Fruit fly (Drosophila melanogaster) S2 (cell line): ENCODE measurements around the gene CG43251.

Source experiments
- CG8478 ChIP-seq: fragments of >200 bp; optimal IDR thresholded peaks from 2 replicates; lab custom pipeline; 2018
- CTCF ChIP-seq, 2 experiments: fragments of >200 bp; optimal IDR thresholded peaks; 2 replicates each; lab custom pipeline; 2018

dm6 chr3L:20778224-20779063 is 19.8 kb downstream of the CG43251 start, which contains the start of the genes Pex16 and Pex14:
- no peak for TF ChIP-seq CG8478 (lab: Kevin White, UChicago)
- TF ChIP-seq CTCF (optimal IDR thresholded peaks at IDR 0.05; lab: Kevin White, UChicago), result no peak
